Worm (Caenorhabditis elegans) whole organism, L4/young adult: Measurements from ENCODE around the gene cest-2.2.

Source experiments
- W03F9.2 ChIP-seq: fragments of 150-350 bp; optimal IDR thresholded peaks from 2 replicates; lab custom pipeline; 2014; ENCODE audit warnings: missing biosample characterization, missing genetic modification characterization
- dao-5 ChIP-seq: sonication (generic microtip); optimal IDR thresholded peaks from 2 replicates; lab custom pipeline; 2016; ENCODE audit warnings: missing genotype, missing genetic modification characterization, moderate library complexity, missing compliant biosample characterization
- him-1 ChIP-seq: sonication (generic microtip); optimal IDR thresholded peaks from 2 replicates; lab custom pipeline; 2016; ENCODE audit warnings: missing genotype, missing genetic modification reagents, missing genetic modification characterization, missing compliant biosample characterization

Gene cest-2.2

DNA sequence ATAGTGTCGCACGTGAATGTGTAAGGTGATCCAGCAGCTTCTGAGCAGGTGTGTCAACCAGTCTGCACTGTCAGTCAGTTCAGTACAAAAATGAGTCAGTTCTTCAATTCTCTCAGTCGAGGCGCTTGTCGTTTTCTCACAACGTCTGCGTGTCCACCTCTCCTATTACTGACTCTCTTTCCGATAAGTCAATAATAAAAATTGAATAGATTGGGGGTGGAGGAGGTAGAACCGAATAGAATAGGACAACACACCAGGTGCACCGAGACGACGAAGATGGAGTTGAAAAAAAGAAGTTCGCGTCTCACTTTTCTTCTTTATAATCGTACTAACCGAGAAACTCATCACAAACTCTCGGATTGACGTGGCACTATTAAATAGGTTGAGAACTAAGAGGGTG, 47.3 kb downstream of the cest-2.2 start:
- TF ChIP-seq W03F9.2 (no peak), dao-5 (tag; lab: Kevin White, UChicago) (no peak), him-1 (tag; lab: Kevin White, UChicago) (no peak)

DNA sequence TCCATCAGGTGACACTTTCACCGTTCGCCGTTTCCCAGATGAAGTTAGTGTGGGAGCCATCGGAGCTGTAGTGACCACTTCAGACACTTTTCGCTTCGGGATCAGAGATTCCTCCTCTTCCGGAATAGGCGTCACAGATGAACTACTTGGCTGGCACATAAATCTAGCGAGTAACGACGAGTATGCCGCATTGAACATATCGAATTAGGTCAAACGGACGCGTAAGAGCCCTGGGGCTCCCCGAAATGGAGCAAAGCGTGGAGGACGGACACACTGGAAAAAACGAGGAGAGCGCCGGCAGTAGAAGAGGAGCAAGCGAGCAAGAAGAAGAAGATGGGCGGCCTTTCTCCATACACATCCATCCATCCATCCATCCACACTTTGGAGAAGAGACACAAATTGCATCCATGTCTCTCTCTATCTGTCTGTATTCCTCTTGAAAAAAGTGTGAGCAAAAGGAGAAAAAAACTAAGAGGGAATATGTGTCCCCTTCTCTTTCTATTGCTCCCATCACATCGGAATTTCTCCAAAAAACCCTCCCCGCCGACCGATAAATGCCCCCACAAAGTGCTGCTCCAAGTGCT, 48.7 kb downstream of the cest-2.2 start:
- TF ChIP-seq W03F9.2 (no peak), dao-5 (tag; lab: Kevin White, UChicago) (no peak), him-1 (tag; lab: Kevin White, UChicago) (no peak)

DNA sequence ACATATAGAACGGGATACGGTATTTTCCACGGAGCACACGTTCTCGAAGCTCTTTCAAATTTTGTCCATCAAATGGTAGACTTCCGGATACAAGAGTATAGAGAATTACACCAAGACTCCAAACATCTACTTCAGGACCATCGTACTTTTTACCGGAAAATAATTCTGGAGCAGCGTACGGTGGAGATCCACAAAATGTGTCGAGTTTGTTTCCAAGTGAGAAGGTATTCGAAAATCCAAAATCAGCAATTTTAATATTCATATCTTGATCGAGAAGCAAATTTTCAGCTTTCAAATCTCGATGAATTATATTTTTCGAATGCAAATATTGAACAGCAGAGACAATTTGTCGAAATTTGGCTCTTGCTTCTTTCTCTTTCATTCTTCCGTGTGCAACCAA, 52.0 kb downstream of the cest-2.2 start:
- TF ChIP-seq him-1 (tag; lab: Kevin White, UChicago) (no peak), dao-5 (tag; lab: Kevin White, UChicago) (no peak), W03F9.2 (no peak)
